Worm (Caenorhabditis elegans) whole organism, L1 larva: ENCODE measurements around the gene cdt-2.

ENCODE experiments used
- C04F5.9 ChIP-seq: sonication (generic microtip); optimal IDR thresholded peaks from 2 replicates; lab custom pipeline; 2016; ENCODE audit warnings: missing genetic modification characterization, missing compliant biosample characterization
- C16A3.4 ChIP-seq: fragments of 150-350 bp; optimal IDR thresholded peaks from 2 replicates; lab custom pipeline; 2014; ENCODE audit warnings: missing biosample characterization, missing genetic modification characterization
- aha-1 ChIP-seq: fragments of 150-350 bp; optimal IDR thresholded peaks from 2 replicates; lab custom pipeline; 2014; ENCODE audit warnings: missing biosample characterization, missing genetic modification characterization
- blmp-1 ChIP-seq: fragments of 150-350 bp; optimal IDR thresholded peaks from 2 replicates; lab custom pipeline; 2014; ENCODE audit warnings: missing biosample characterization, missing genetic modification characterization
- ceh-82 ChIP-seq, 3 experiments: fragments of 150-350 bp in 1 of 3; sonication (generic microtip) in 2 of 3; optimal IDR thresholded peaks; 2 replicates each; lab custom pipeline; 2014 to 2017; ENCODE audit warnings: missing biosample characterization in 3 of 3, missing genetic modification characterization in 3 of 3
- ceh-88 ChIP-seq: fragments of 200-800 bp; sonication (Bioruptor generic); IDR thresholded peaks from 2 replicates; pipeline ENCODE4 v1.3.6; 2022; ENCODE audit warnings: missing genetic modification characterization, missing compliant biosample characterization
- ces-1 ChIP-seq: fragments of 150-350 bp; optimal IDR thresholded peaks from 2 replicates; lab custom pipeline; 2014; ENCODE audit warnings: missing biosample characterization, missing genetic modification reagents, missing genetic modification characterization
- efl-1 ChIP-seq, 4 experiments: fragments of 150-350 bp; optimal IDR thresholded peaks in 3 of 4; peaks in 1 of 4; 1 replicate in 1 of 4; 2 replicates in 3 of 4; lab custom pipeline; 2014; ENCODE audit warnings: missing biosample characterization in 2 of 4, missing genetic modification characterization in 2 of 4, missing genetic modification reagents in 2 of 4
- efl-3 ChIP-seq: fragments of 200-800 bp; sonication (Bioruptor generic); optimal IDR thresholded peaks from 2 replicates; lab custom pipeline; 2018; ENCODE audit warnings: mild to moderate bottlenecking, missing genetic modification characterization, missing compliant biosample characterization
- elt-2 ChIP-seq: sonication (generic microtip); optimal IDR thresholded peaks from 2 replicates; lab custom pipeline; 2016; ENCODE audit warnings: missing genetic modification characterization, mild to moderate bottlenecking, inconsistent platforms, missing compliant biosample characterization, missing genetic modification reagents
- elt-3 ChIP-seq, 6 experiments: fragments of 150-350 bp in 1 of 6; sonication (generic microtip); optimal IDR thresholded peaks; 2 replicates each; lab custom pipeline; 2017 to 2018; ENCODE audit warnings: missing biosample characterization in 6 of 6, missing genetic modification characterization in 6 of 6, inconsistent platforms in 1 of 6
- fkh-4 ChIP-seq: sonication (generic microtip); optimal IDR thresholded peaks from 2 replicates; lab custom pipeline; 2016; ENCODE audit warnings: missing compliant biosample characterization, missing genetic modification characterization, borderline replicate concordance
- fkh-8 ChIP-seq: sonication (generic microtip); optimal IDR thresholded peaks from 2 replicates; lab custom pipeline; 2016; ENCODE audit warnings: mild to moderate bottlenecking, missing genetic modification characterization, missing compliant biosample characterization
- hpl-2 ChIP-seq: fragments of 150-350 bp; optimal IDR thresholded peaks from 2 replicates; lab custom pipeline; 2014; ENCODE audit warnings: missing biosample characterization, missing genetic modification reagents, missing genetic modification characterization
- irx-1 ChIP-seq: sonication (generic microtip); optimal IDR thresholded peaks from 2 replicates; lab custom pipeline; 2016; ENCODE audit warnings: missing genetic modification characterization, missing compliant biosample characterization
- lin-13 ChIP-seq: fragments of 150-350 bp; optimal IDR thresholded peaks from 2 replicates; lab custom pipeline; 2014; ENCODE audit warnings: missing biosample characterization, missing genetic modification reagents, missing genetic modification characterization
- lin-35 ChIP-seq, 2 experiments: fragments of 150-350 bp; optimal IDR thresholded peaks; 2 replicates each; lab custom pipeline; 2014; ENCODE audit warnings: missing biosample characterization in 2 of 2, missing genetic modification characterization in 2 of 2, missing genetic modification reagents in 2 of 2
- lir-3 ChIP-seq: sonication (generic microtip); optimal IDR thresholded peaks from 2 replicates; lab custom pipeline; 2016; ENCODE audit warnings: mild to moderate bottlenecking, missing genetic modification characterization, moderate library complexity, missing compliant biosample characterization; ENCODE audit not compliant: poor library complexity
- lsy-2 ChIP-seq, 2 experiments: fragments of 150-350 bp; optimal IDR thresholded peaks; 2 replicates each; lab custom pipeline; 2014; ENCODE audit warnings: missing biosample characterization in 2 of 2, missing genetic modification characterization in 2 of 2
- mab-9 ChIP-seq: fragments of 200-800 bp; sonication (Bioruptor generic); IDR thresholded peaks from 2 replicates; pipeline ENCODE4 v1.3.6; 2022; ENCODE audit warnings: missing genetic modification reagents, missing genetic modification characterization, missing compliant biosample characterization
- mep-1 ChIP-seq: fragments of 150-350 bp; optimal IDR thresholded peaks from 2 replicates; lab custom pipeline; 2014; ENCODE audit warnings: missing biosample characterization, missing genetic modification characterization
- nhr-11 ChIP-seq: fragments of 150-350 bp; optimal IDR thresholded peaks from 2 replicates; lab custom pipeline; 2014; ENCODE audit warnings: missing biosample characterization, missing genetic modification characterization
- nhr-12 ChIP-seq: sonication (generic microtip); optimal IDR thresholded peaks from 2 replicates; lab custom pipeline; 2017; ENCODE audit warnings: missing biosample characterization, missing genetic modification characterization
- nhr-19 ChIP-seq: fragments of 200-800 bp; sonication (Bioruptor generic); conservative IDR thresholded peaks from 2 replicates; pipeline ENCODE4 v1.3.6; 2022; ENCODE audit warnings: missing genetic modification characterization, missing compliant biosample characterization
- nhr-237 ChIP-seq: fragments of 150-350 bp; optimal IDR thresholded peaks from 2 replicates; lab custom pipeline; 2014; ENCODE audit warnings: missing biosample characterization, missing genetic modification characterization
- nhr-28 ChIP-seq: fragments of 150-350 bp; optimal IDR thresholded peaks from 2 replicates; lab custom pipeline; 2014; ENCODE audit warnings: missing biosample characterization, missing genetic modification characterization
- nhr-71 ChIP-seq: sonication (generic microtip); optimal IDR thresholded peaks from 2 replicates; lab custom pipeline; 2016; ENCODE audit warnings: mild to moderate bottlenecking, missing genetic modification characterization, moderate library complexity, missing compliant biosample characterization
- nhr-76 ChIP-seq: sonication (generic microtip); optimal IDR thresholded peaks from 2 replicates; lab custom pipeline; 2017; ENCODE audit warnings: missing biosample characterization, missing genetic modification characterization
- pax-3 ChIP-seq: fragments of 200-800 bp; sonication (Bioruptor generic); optimal IDR thresholded peaks from 2 replicates; lab custom pipeline; 2018; ENCODE audit warnings: mild to moderate bottlenecking, missing genetic modification characterization, moderate library complexity, missing compliant biosample characterization
- skn-1 ChIP-seq: fragments of 150-350 bp; optimal IDR thresholded peaks from 2 replicates; lab custom pipeline; 2014; ENCODE audit warnings: missing biosample characterization, missing genetic modification characterization
- sox-4 ChIP-seq: sonication (generic microtip); optimal IDR thresholded peaks from 2 replicates; lab custom pipeline; 2016; ENCODE audit warnings: missing genetic modification characterization, missing compliant biosample characterization
- sptf-1 ChIP-seq: fragments of 150-350 bp; optimal IDR thresholded peaks from 2 replicates; lab custom pipeline; 2014; ENCODE audit warnings: missing biosample characterization, missing genetic modification characterization
- sup-37 ChIP-seq: fragments of 200-800 bp; sonication (Bioruptor generic); optimal IDR thresholded peaks from 2 replicates; lab custom pipeline; 2018; ENCODE audit warnings: mild to moderate bottlenecking, missing genetic modification characterization, missing compliant biosample characterization
- unc-30 ChIP-seq: sonication (generic microtip); optimal IDR thresholded peaks from 2 replicates; lab custom pipeline; 2017; ENCODE audit warnings: missing biosample characterization, missing genetic modification characterization
- unc-86 ChIP-seq: sonication (generic microtip); optimal IDR thresholded peaks from 2 replicates; lab custom pipeline; 2016; ENCODE audit warnings: missing genetic modification characterization, missing compliant biosample characterization
- unc-98 ChIP-seq: fragments of 200-800 bp; sonication (Bioruptor generic); IDR thresholded peaks from 2 replicates; pipeline ENCODE4 v1.3.6; 2022; ENCODE audit warnings: missing genetic modification characterization, missing compliant biosample characterization
- xbp-1 ChIP-seq: sonication (generic microtip); optimal IDR thresholded peaks from 2 replicates; lab custom pipeline; 2016; ENCODE audit warnings: missing genetic modification characterization, missing compliant biosample characterization
- zag-1 ChIP-seq: fragments of 150-350 bp; optimal IDR thresholded peaks from 2 replicates; lab custom pipeline; 2014; ENCODE audit warnings: missing biosample characterization, missing genetic modification characterization
- ztf-11 ChIP-seq, 2 experiments: sonication (generic microtip); optimal IDR thresholded peaks; 2 replicates each; lab custom pipeline; 2016 to 2017; ENCODE audit warnings: missing genetic modification characterization in 2 of 2, missing biosample characterization in 1 of 2, missing compliant biosample characterization in 1 of 2

cdt-2 gene

DNA sequence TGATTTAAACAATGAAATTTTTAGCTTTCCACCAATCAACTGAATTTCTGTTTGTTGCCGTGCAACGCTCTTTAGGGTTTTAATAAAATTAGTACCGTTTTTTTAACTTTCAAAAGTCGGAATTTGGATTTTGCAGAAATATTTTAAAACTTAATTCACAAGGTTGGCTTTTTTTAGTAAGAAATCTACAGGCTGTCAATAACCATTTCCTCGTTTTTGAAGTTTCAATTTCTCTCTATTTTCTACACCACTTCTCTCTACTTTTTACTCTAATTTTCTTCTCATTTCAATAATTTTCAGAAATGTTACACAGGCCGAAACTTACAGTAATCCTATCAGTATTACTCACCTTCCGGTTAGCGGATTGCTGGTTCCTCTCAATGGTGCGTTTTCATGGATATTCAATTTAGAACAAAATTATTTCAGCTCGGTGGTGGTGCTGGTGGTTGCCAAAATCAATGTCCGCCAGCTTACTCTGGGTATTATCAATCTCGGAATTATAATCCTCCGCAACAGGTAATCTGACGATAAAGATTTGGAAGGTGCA lies 12.6 kb downstream of the cdt-2 start, which contains the start of the genes grd-12 and F02D8.1:
grd-12 (plus strand) TSS at position 301 of the 547 bp plus-strand sequence.
F02D8.1 (minus strand) TSS at position 497 of the 547 bp plus-strand sequence.
- TF ChIP-seq fkh-4, result no peak
- no peak for TF ChIP-seq irx-1 (tag; lab: Kevin White, UChicago)
- TF ChIP-seq mab-9, result no peak
- TF ChIP-seq hpl-2, result no peak
- TF ChIP-seq nhr-76 (tag; lab: Kevin White, UChicago), result no peak
- TF ChIP-seq elt-3 (tag; optimal IDR thresholded peaks at IDR 0.05; lab: Kevin White, UChicago), result no peak
- TF ChIP-seq unc-86, result no peak
- no peak for TF ChIP-seq sup-37
- no peak for TF ChIP-seq ztf-11 (tag; optimal IDR thresholded peaks at IDR 0.05; lab: Kevin White, UChicago)
- no peak for TF ChIP-seq xbp-1
- TF ChIP-seq C04F5.9 (tag; lab: Kevin White, UChicago), result no peak
- no peak for TF ChIP-seq ces-1 (GFP tag; lab: Kevin White, UChicago)
- TF ChIP-seq lin-13 (GFP tag; lab: Kevin White, UChicago), result no peak

DNA sequence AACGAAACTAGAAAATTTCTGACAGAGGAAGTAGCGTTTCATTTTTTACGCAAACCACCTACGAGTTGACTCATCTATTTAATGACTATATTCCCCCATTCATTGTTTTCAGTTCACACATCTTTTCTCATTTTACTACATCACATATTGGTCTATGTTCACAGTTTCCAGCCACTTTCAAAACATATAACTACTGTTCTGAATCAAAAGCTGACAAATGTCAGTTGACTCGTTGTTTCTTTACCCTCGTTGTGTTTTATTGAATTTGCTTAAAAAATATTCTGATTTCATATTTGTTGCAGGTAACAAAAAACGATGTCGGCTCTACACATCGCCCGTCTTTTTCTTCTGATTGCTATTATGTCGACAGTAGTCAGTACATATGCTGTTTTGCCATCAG lies 19.8 kb downstream of the cdt-2 start, which contains the start of gene nlp-59:
nlp-59 (plus strand) TSS at position 301 of the 400 bp plus-strand sequence.
- no peak for TF ChIP-seq nhr-12 (tag; lab: Kevin White, UChicago)
- TF ChIP-seq ces-1 (GFP tag; lab: Kevin White, UChicago), result no peak
- TF ChIP-seq nhr-237 (tag; lab: Kevin White, UChicago), result no peak
- TF ChIP-seq lir-3, result no peak
- no peak for TF ChIP-seq unc-98 (GFP tag; lab: Robert Waterston, UW)
- TF ChIP-seq fkh-4, result no peak
- no peak for TF ChIP-seq pax-3 (tag; lab: Kevin White, UChicago)
- no peak for TF ChIP-seq fkh-8 (tag; lab: Kevin White, UChicago)
- no peak for TF ChIP-seq ceh-82 (tag; optimal IDR thresholded peaks at IDR 0.05; lab: Kevin White, UChicago)
- TF ChIP-seq hpl-2, result no peak
- TF ChIP-seq sptf-1, result no peak
- no peak for TF ChIP-seq elt-3 (tag; optimal IDR thresholded peaks at IDR 0.05; lab: Kevin White, UChicago)
- TF ChIP-seq efl-3 (GFP tag; lab: Kevin White, UChicago), result no peak
- no peak for TF ChIP-seq ceh-88
- TF ChIP-seq lsy-2 (tag; optimal IDR thresholded peaks at IDR 0.05; lab: Kevin White, UChicago), result no peak
- no peak for TF ChIP-seq nhr-28 (tag; lab: Kevin White, UChicago)
- TF ChIP-seq nhr-19 (GFP tag; lab: Robert Waterston, UW), result no peak
- no peak for TF ChIP-seq blmp-1 (tag; lab: Kevin White, UChicago)

DNA sequence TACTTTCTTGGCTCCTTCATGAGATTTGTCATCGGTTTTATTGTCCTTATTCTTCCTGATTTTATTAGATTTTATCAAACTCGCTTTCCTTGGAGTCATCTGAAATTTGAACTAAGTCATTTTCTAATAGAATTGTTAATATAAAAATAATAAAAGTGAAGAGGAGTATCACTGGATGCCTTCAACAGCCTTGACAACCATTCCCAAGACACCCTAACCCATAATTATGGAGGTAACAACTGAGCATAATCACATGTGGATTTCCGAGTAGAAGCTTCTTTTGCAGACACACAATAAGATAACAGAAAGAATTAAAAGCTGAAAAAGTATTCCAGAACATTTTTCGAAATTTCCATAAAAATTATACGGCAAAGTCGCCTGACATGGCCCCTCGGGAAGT lies 35.2 kb downstream of the cdt-2 start, which contains the start of gene F02D8.9:
F02D8.9 (minus strand) TSS at position 101 of the 400 bp plus-strand sequence.
- TF ChIP-seq nhr-237 (tag; lab: Kevin White, UChicago) (no peak), nhr-71 (no peak), ztf-11 (tag; optimal IDR thresholded peaks at IDR 0.05; lab: Kevin White, UChicago) (no peak), aha-1 (no peak), zag-1 (no peak), sox-4 (tag; lab: Kevin White, UChicago) (no peak), efl-3 (GFP tag; lab: Kevin White, UChicago) (no peak), C16A3.4 (tag; lab: Kevin White, UChicago) (no peak), elt-2 (tag; lab: Kevin White, UChicago) (no peak), lin-35 (GFP tag; optimal IDR thresholded peaks at IDR 0.05; lab: Kevin White, UChicago) (no peak), lir-3 (no peak), nhr-11 (no peak), mep-1 (tag; lab: Kevin White, UChicago) (no peak), nhr-19 (GFP tag; lab: Robert Waterston, UW) (no peak), lsy-2 (tag; optimal IDR thresholded peaks at IDR 0.05; lab: Kevin White, UChicago) (no peak), efl-1 (optimal IDR thresholded peaks at IDR 0.05; lab: Kevin White, UChicago) (no peak), efl-1 (GFP tag; optimal IDR thresholded peaks at IDR 0.05 in 1 of 2; lab: Kevin White, UChicago) (no peak), unc-30 (tag; lab: Kevin White, UChicago) (no peak), skn-1 (tag; lab: Kevin White, UChicago) (no peak)
